Worm (Caenorhabditis elegans): Measurements from ENCODE around the gene H12D21.10.
A peak's percentile ranks its signal among the peaks of the same experiment; 100 is the strongest.

The H12D21.10 gene

ce11 chrV:14895557-14895956 is 4.0 kb upstream of the H12D21.10 start, which contains the start of gene mpst-3:
mpst-3 (plus strand) TSS chrV:14895647.
- TF ChIP-seq nhr-90 (tag; optimal IDR thresholded peaks at IDR 0.05; ENCODE audit: poor library complexity) (peak; percentile 1), nhr-20 (tag; optimal IDR thresholded peaks at IDR 0.05) (no peak), pqm-1 (tag; optimal IDR thresholded peaks at IDR 0.05) (peak; percentile 30), efl-1 (optimal IDR thresholded peaks at IDR 0.05) (no peak), efl-1 (GFP tag; optimal IDR thresholded peaks at IDR 0.05 in 1 of 2) (peak in 1 of 2 experiments; percentile 89), ceh-82 (tag; optimal IDR thresholded peaks at IDR 0.05) (peak in 1 of 3 experiments; percentile 11), elt-2 (tag; optimal IDR thresholded peaks at IDR 0.05) (peak; percentile 71), lin-35 (GFP tag; optimal IDR thresholded peaks at IDR 0.05) (peak in 1 of 2 experiments; percentile 32), lsy-2 (tag; optimal IDR thresholded peaks at IDR 0.05) (no peak), snpc-4 (tag; optimal IDR thresholded peaks at IDR 0.05) (no peak), nhr-12 (tag; optimal IDR thresholded peaks at IDR 0.05) (no peak), lin-14 (GFP tag; optimal IDR thresholded peaks at IDR 0.05) (peak; percentile 37)

DNA sequence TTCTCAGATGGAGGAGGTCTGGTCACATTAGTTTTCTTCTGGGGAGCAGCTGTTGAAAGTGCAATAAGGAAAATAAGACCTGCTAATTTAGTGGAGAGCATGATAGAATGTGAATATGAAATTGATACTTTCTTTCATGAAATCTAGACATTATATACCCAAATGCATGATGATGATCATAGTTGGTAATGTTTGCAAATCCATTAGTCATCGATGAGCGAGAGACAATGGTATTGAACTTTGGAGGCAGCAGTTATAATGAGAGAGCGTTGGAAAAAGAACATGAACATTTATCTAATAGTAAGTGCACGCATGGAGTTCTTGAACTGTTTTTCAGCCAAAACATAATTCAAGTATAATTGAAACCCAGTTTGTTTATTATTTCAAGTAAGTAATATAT is 1.9 kb upstream of the H12D21.10 start, which contains the start of gene H12D21.6:
H12D21.6 (minus strand) TSS at position 101 of the 400 bp plus-strand sequence.
- TF ChIP-seq ama-1 (optimal IDR thresholded peaks at IDR 0.05) (no peak), zip-4 (GFP tag; optimal IDR thresholded peaks at IDR 0.05) (no peak)

DNA sequence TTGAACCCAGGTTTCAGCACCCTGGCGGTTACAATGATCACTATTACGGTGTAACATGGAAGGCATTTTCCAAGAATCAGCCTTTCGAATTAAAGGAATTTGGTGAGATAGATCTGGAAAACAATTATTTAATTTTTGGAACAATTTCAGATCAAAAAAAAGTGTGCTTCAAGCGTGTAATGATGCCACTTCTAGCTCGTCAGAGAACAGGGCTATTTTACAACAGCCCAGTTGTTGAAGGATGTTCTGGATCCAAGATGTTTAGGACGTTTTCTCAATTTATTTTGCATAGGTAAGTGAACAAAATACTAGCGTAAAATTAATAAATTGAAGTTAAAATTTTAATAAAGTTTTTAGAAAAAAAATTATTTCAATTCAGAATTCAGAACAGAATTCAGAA is 1.3 kb downstream of the H12D21.10 start:
- TF ChIP-seq irx-1 (tag; optimal IDR thresholded peaks at IDR 0.05) (no peak), lin-13 (GFP tag; optimal IDR thresholded peaks at IDR 0.05) (no peak), skn-1 (tag; optimal IDR thresholded peaks at IDR 0.05) (no peak), unc-62 (GFP tag; optimal IDR thresholded peaks at IDR 0.05) (no peak), unc-98 (GFP tag; IDR thresholded peaks at IDR 0.05) (no peak), F16B12.6 (tag; optimal IDR thresholded peaks at IDR 0.05) (no peak), hpl-2 (GFP tag; optimal IDR thresholded peaks at IDR 0.05) (no peak), lin-14 (GFP tag; optimal IDR thresholded peaks at IDR 0.05) (no peak), alr-1 (tag; optimal IDR thresholded peaks at IDR 0.05; ENCODE audit: borderline replicate concordance) (no peak), ets-5 (GFP tag; IDR thresholded peaks at IDR 0.05) (no peak), hlh-17 (GFP tag; optimal IDR thresholded peaks at IDR 0.05; ENCODE audit: borderline replicate concordance) (no peak), pag-3 (tag; optimal IDR thresholded peaks at IDR 0.05; ENCODE audit: borderline replicate concordance, insufficient read depth) (no peak), hlh-4 (tag; optimal IDR thresholded peaks at IDR 0.05) (no peak), mdl-1 (tag; optimal IDR thresholded peaks at IDR 0.05) (no peak), aly-2 (tag; optimal IDR thresholded peaks at IDR 0.05) (no peak), aha-1 (tag; optimal IDR thresholded peaks at IDR 0.05) (no peak), tbx-2 (tag; optimal IDR thresholded peaks at IDR 0.05) (no peak)

ce11 chrV:14907445-14907844 is 7.8 kb downstream of the H12D21.10 start:
- TF ChIP-seq nhr-12 (tag; optimal IDR thresholded peaks at IDR 0.05), result no peak
- TF ChIP-seq rnt-1 (tag; optimal IDR thresholded peaks at IDR 0.05), result no peak
- TF ChIP-seq unc-98 (GFP tag; IDR thresholded peaks at IDR 0.05), result no peak
- no peak for TF ChIP-seq C16A3.4 (tag; optimal IDR thresholded peaks at IDR 0.05)
- TF ChIP-seq elt-3 (tag; optimal IDR thresholded peaks at IDR 0.05), result no peak
- no peak for TF ChIP-seq ama-1 (optimal IDR thresholded peaks at IDR 0.05)
- TF ChIP-seq C34B4.2 (tag; optimal IDR thresholded peaks at IDR 0.05), result no peak
- no peak for TF ChIP-seq lin-14 (GFP tag; optimal IDR thresholded peaks at IDR 0.05)
- no peak for TF ChIP-seq nhr-47 (tag; optimal IDR thresholded peaks at IDR 0.05)
- no peak for TF ChIP-seq mep-1 (tag; optimal IDR thresholded peaks at IDR 0.05)
- no peak for TF ChIP-seq elt-2 (tag; optimal IDR thresholded peaks at IDR 0.05)
- no peak for TF ChIP-seq lin-35 (GFP tag; optimal IDR thresholded peaks at IDR 0.05)
- TF ChIP-seq ceh-82 (tag; optimal IDR thresholded peaks at IDR 0.05), result no peak
